Fruit fly (Drosophila melanogaster) whole organism, pupa: ENCODE data around the gene CG4101.

ENCODE experiments used
- CG10348 ChIP-seq: fragments of 200-800 bp; sonication (Bioruptor generic); IDR thresholded peaks from 2 replicates; pipeline ENCODE4 v1.3.6; 2022; ENCODE audit warnings: missing biosample characterization, missing genetic modification characterization
- CG12605 ChIP-seq: fragments of 200-800 bp; sonication (Bioruptor generic); IDR thresholded peaks from 2 replicates; pipeline ENCODE4 v1.3.6; 2022; ENCODE audit warnings: missing biosample characterization, missing genetic modification characterization
- CG17806 ChIP-seq: fragments of 200-800 bp; sonication (Bioruptor generic); optimal IDR thresholded peaks from 2 replicates; lab custom pipeline; 2018; ENCODE audit warnings: missing biosample characterization, mild to moderate bottlenecking, missing genetic modification characterization, moderate library complexity
- CG32121 ChIP-seq: fragments of 200-800 bp; sonication (Bioruptor generic); IDR thresholded peaks from 2 replicates; pipeline ENCODE4 v1.3.6; 2022; ENCODE audit warnings: missing biosample characterization, missing genetic modification characterization
- CG34367 ChIP-seq: fragments of 200-800 bp; sonication (Bioruptor generic); optimal IDR thresholded peaks from 2 replicates; lab custom pipeline; 2018; ENCODE audit warnings: missing biosample characterization, mild to moderate bottlenecking, missing genetic modification characterization
- CG4496 ChIP-seq: fragments of 200-800 bp; sonication (Bioruptor generic); IDR thresholded peaks from 3 replicates; pipeline ENCODE4 v1.3.6; 2022; ENCODE audit warnings: missing biosample characterization, missing genetic modification characterization
- CG8301 ChIP-seq: fragments of 200-800 bp; sonication (Bioruptor generic); optimal IDR thresholded peaks from 2 replicates; lab custom pipeline; 2018; ENCODE audit warnings: missing biosample characterization, mild to moderate bottlenecking, missing genetic modification characterization
- CG9948 ChIP-seq: fragments of 200-800 bp; sonication (Bioruptor generic); optimal IDR thresholded peaks from 2 replicates; lab custom pipeline; 2018; ENCODE audit warnings: missing biosample characterization, mild to moderate bottlenecking, missing genetic modification characterization, moderate library complexity
- D1 ChIP-seq: fragments of 200-800 bp; sonication (Bioruptor generic); optimal IDR thresholded peaks from 2 replicates; lab custom pipeline; 2018; ENCODE audit warnings: missing biosample characterization, mild to moderate bottlenecking, missing genetic modification characterization, moderate library complexity
- EcR ChIP-seq: fragments of 200-800 bp; sonication (Bioruptor generic); optimal IDR thresholded peaks from 3 replicates; lab custom pipeline; 2019; ENCODE audit warnings: missing biosample characterization, missing genetic modification characterization, mild to moderate bottlenecking, moderate library complexity, missing genetic modification reagents
- Pif1B ChIP-seq: fragments of 200-800 bp; sonication (Bioruptor generic); optimal IDR thresholded peaks from 3 replicates; lab custom pipeline; 2016; ENCODE audit warnings: missing biosample characterization, missing genetic modification characterization
- Snoo ChIP-seq: fragments of 200-800 bp; sonication (Bioruptor generic); optimal IDR thresholded peaks from 3 replicates; lab custom pipeline; 2017; ENCODE audit warnings: missing biosample characterization, mild to moderate bottlenecking, missing genetic modification characterization, inconsistent platforms
- gl ChIP-seq: fragments of 200-800 bp; sonication (Bioruptor generic); optimal IDR thresholded peaks from 2 replicates; lab custom pipeline; 2018; ENCODE audit warnings: missing biosample characterization, mild to moderate bottlenecking, missing genetic modification characterization
- rn ChIP-seq: fragments of 200-800 bp; sonication (Bioruptor generic); IDR thresholded peaks from 2 replicates; pipeline ENCODE4 v1.3.6; 2022; ENCODE audit warnings: missing biosample characterization, missing genetic modification characterization

- TF ChIP-seq CG34367 (tag; lab: Kevin White, UChicago): no peak
- TF ChIP-seq CG32121 (GFP tag; lab: Robert Waterston, UW): no peak
- TF ChIP-seq CG4496 (GFP tag; lab: Robert Waterston, UW): no peak
- TF ChIP-seq CG17806 (tag; lab: Kevin White, UChicago): no peak
- TF ChIP-seq CG9948 (tag; lab: Kevin White, UChicago): no peak
- no peak for TF ChIP-seq CG10348 (GFP tag; lab: Robert Waterston, UW)
- TF ChIP-seq CG12605 (GFP tag; lab: Robert Waterston, UW): no peak
- no peak for TF ChIP-seq CG8301
- TF ChIP-seq rn (GFP tag; lab: Robert Waterston, UW): no peak
- TF ChIP-seq Pif1B (GFP tag; lab: Kevin White, UChicago): no peak
- TF ChIP-seq D1 (tag; lab: Kevin White, UChicago): no peak
- TF ChIP-seq EcR (GFP tag; lab: Kevin White, UChicago): no peak
- TF ChIP-seq gl (tag; lab: Kevin White, UChicago): no peak
- no peak for TF ChIP-seq Snoo (tag; lab: Kevin White, UChicago)
Measured at dm6 chr3L:16563361-16563760, 48.9 kb upstream of the CG4101 start.
